Fruit fly (Drosophila melanogaster) whole organism, prepupa: Measurements from ENCODE around the gene CG3368.

Experiments
- Blimp-1 ChIP-seq: fragments of 200-800 bp; sonication (Bioruptor generic); optimal IDR thresholded peaks from 3 replicates; lab custom pipeline; 2017; ENCODE audit warnings: missing biosample characterization, missing genetic modification characterization, mild to moderate bottlenecking, moderate library complexity, missing genetic modification reagents
- CG10631 ChIP-seq: fragments of 200-800 bp; sonication (Bioruptor generic); optimal IDR thresholded peaks from 2 replicates; lab custom pipeline; 2016; ENCODE audit warnings: missing biosample characterization, missing genetic modification characterization
- CG10669 ChIP-seq: fragments of 200-800 bp; sonication (Bioruptor generic); optimal IDR thresholded peaks from 3 replicates; lab custom pipeline; 2018; ENCODE audit warnings: missing biosample characterization, mild to moderate bottlenecking, missing genetic modification characterization, moderate library complexity
- CG11762 ChIP-seq: fragments of 200-800 bp; sonication (Bioruptor generic); optimal IDR thresholded peaks from 3 replicates; lab custom pipeline; 2016; ENCODE audit warnings: missing biosample characterization, missing genetic modification characterization; ENCODE audit not compliant: insufficient read depth
- CG1621 ChIP-seq: fragments of 200-800 bp; sonication (Bioruptor generic); optimal IDR thresholded peaks from 3 replicates; lab custom pipeline; 2018; ENCODE audit warnings: missing biosample characterization, mild to moderate bottlenecking, missing genetic modification characterization
- CG31627 ChIP-seq: fragments of 200-800 bp; sonication (Bioruptor generic); optimal IDR thresholded peaks from 3 replicates; lab custom pipeline; 2016; ENCODE audit warnings: missing biosample characterization, missing genetic modification characterization
- CG32006 ChIP-seq: fragments of 200-800 bp; sonication (Bioruptor generic); optimal IDR thresholded peaks from 3 replicates; lab custom pipeline; 2017; ENCODE audit warnings: missing biosample characterization, mild to moderate bottlenecking, missing genetic modification characterization
- CG34406 ChIP-seq: fragments of 200-800 bp; sonication (Bioruptor generic); optimal IDR thresholded peaks from 3 replicates; lab custom pipeline; 2016; ENCODE audit warnings: missing biosample characterization, missing genetic modification characterization
- CG3919 ChIP-seq: fragments of 200-800 bp; sonication (Bioruptor generic); optimal IDR thresholded peaks from 3 replicates; lab custom pipeline; 2016; ENCODE audit warnings: missing biosample characterization, missing genetic modification characterization
- CG4318 ChIP-seq: fragments of 200-800 bp; sonication (Bioruptor generic); optimal IDR thresholded peaks from 3 replicates; lab custom pipeline; 2017; ENCODE audit warnings: missing biosample characterization, mild to moderate bottlenecking, missing genetic modification characterization
- CG6163 ChIP-seq: fragments of 200-800 bp; sonication (Bioruptor generic); IDR thresholded peaks from 3 replicates; pipeline ENCODE4 v1.3.6; 2022; ENCODE audit warnings: missing biosample characterization, missing genetic modification characterization
- CG6276 ChIP-seq: fragments of 200-800 bp; sonication (Bioruptor generic); optimal IDR thresholded peaks from 2 replicates; lab custom pipeline; 2017; ENCODE audit warnings: missing biosample characterization, mild to moderate bottlenecking, missing genetic modification characterization
- CG6792 ChIP-seq: fragments of 200-800 bp; sonication (Bioruptor generic); optimal IDR thresholded peaks from 3 replicates; lab custom pipeline; 2016; ENCODE audit warnings: missing biosample characterization, missing genetic modification characterization
- CG6808 ChIP-seq: fragments of 200-800 bp; sonication (Bioruptor generic); optimal IDR thresholded peaks from 3 replicates; lab custom pipeline; 2017; ENCODE audit warnings: missing biosample characterization, missing genetic modification characterization, mild to moderate bottlenecking, moderate library complexity, missing genetic modification reagents
- CG6854 ChIP-seq: fragments of 200-800 bp; sonication (Bioruptor generic); optimal IDR thresholded peaks from 2 replicates; lab custom pipeline; 2017; ENCODE audit warnings: missing biosample characterization, mild to moderate bottlenecking, missing genetic modification characterization
- CG7368 ChIP-seq: fragments of 200-800 bp; sonication (Bioruptor generic); optimal IDR thresholded peaks from 3 replicates; lab custom pipeline; 2016; ENCODE audit warnings: missing biosample characterization, missing genetic modification characterization
- CG8119 ChIP-seq: fragments of 200-800 bp; sonication (Bioruptor generic); IDR thresholded peaks from 3 replicates; pipeline ENCODE4 v1.3.6; 2022; ENCODE audit warnings: missing biosample characterization, missing genetic modification characterization
- CG8319 ChIP-seq: fragments of 200-800 bp; sonication (Bioruptor generic); optimal IDR thresholded peaks from 3 replicates; lab custom pipeline; 2016; ENCODE audit warnings: missing biosample characterization, missing genetic modification characterization
- CG8632 ChIP-seq: fragments of 200-800 bp; sonication (Bioruptor generic); optimal IDR thresholded peaks from 3 replicates; lab custom pipeline; 2016; ENCODE audit warnings: missing biosample characterization, missing genetic modification characterization
- CG9139 ChIP-seq: fragments of 200-800 bp; sonication (Bioruptor generic); optimal IDR thresholded peaks from 3 replicates; lab custom pipeline; 2017; ENCODE audit warnings: missing biosample characterization, mild to moderate bottlenecking, missing genetic modification characterization
- Eip75B ChIP-seq: fragments of 200-800 bp; sonication (Bioruptor generic); optimal IDR thresholded peaks from 3 replicates; lab custom pipeline; 2016; ENCODE audit warnings: missing biosample characterization, missing genetic modification characterization
- Eip78C ChIP-seq: fragments of 200-800 bp; sonication (Bioruptor generic); peaks from one replicate; lab custom pipeline; 2016; ENCODE audit warnings: missing biosample characterization, missing genetic modification characterization
- Eip93F ChIP-seq: fragments of 200-800 bp; sonication (Bioruptor generic); optimal IDR thresholded peaks from 2 replicates; lab custom pipeline; 2016; ENCODE audit warnings: missing biosample characterization, mild to moderate bottlenecking, missing genetic modification characterization
- Ets21C ChIP-seq: fragments of 200-800 bp; sonication (Bioruptor generic); optimal IDR thresholded peaks from 3 replicates; lab custom pipeline; 2016; ENCODE audit warnings: missing biosample characterization, missing genetic modification characterization
- Ets96B ChIP-seq: fragments of 200-800 bp; optimal IDR thresholded peaks from 2 replicates; lab custom pipeline; 2019; ENCODE audit warnings: missing biosample characterization, mild to moderate bottlenecking, missing genetic modification characterization, moderate library complexity
- Hr38 ChIP-seq: sonication (Bioruptor generic); optimal IDR thresholded peaks from 2 replicates; lab custom pipeline; 2016; ENCODE audit warnings: missing biosample characterization, missing genetic modification characterization
- Hr39 ChIP-seq: fragments of 200-800 bp; sonication (Bioruptor generic); optimal IDR thresholded peaks from 2 replicates; lab custom pipeline; 2016; ENCODE audit warnings: missing biosample characterization, missing genetic modification characterization
- Met ChIP-seq: fragments of 200-800 bp; sonication (Bioruptor generic); optimal IDR thresholded peaks from 3 replicates; lab custom pipeline; 2016; ENCODE audit warnings: missing biosample characterization, missing genetic modification characterization
- Sox14 ChIP-seq: fragments of 200-800 bp; sonication (Bioruptor generic); optimal IDR thresholded peaks from 3 replicates; lab custom pipeline; 2016; ENCODE audit warnings: missing biosample characterization, missing genetic modification characterization
- acj6 ChIP-seq: fragments of 200-800 bp; sonication (Bioruptor generic); optimal IDR thresholded peaks from 3 replicates; lab custom pipeline; 2016; ENCODE audit warnings: missing biosample characterization, missing genetic modification characterization
- cyc ChIP-seq: fragments of 200-800 bp; sonication (Bioruptor generic); optimal IDR thresholded peaks from 3 replicates; lab custom pipeline; 2016; ENCODE audit warnings: missing biosample characterization, missing genetic modification characterization
- dac ChIP-seq: fragments of 200-800 bp; sonication (Bioruptor generic); optimal IDR thresholded peaks from 2 replicates; lab custom pipeline; 2017; ENCODE audit warnings: missing biosample characterization, mild to moderate bottlenecking, missing genetic modification characterization
- eg ChIP-seq: fragments of 200-800 bp; sonication (Bioruptor generic); IDR thresholded peaks from 3 replicates; pipeline ENCODE4 v1.3.6; 2022; ENCODE audit warnings: missing biosample characterization, missing genetic modification characterization
- esn ChIP-seq: fragments of 200-800 bp; sonication (Bioruptor generic); optimal IDR thresholded peaks from 2 replicates; lab custom pipeline; 2016; ENCODE audit warnings: missing biosample characterization, mild to moderate bottlenecking, missing genetic modification characterization, moderate library complexity
- fd59A ChIP-seq: fragments of 200-800 bp; sonication (Bioruptor generic); optimal IDR thresholded peaks from 2 replicates; lab custom pipeline; 2017; ENCODE audit warnings: missing biosample characterization, mild to moderate bottlenecking, missing genetic modification characterization, missing genetic modification reagents
- fd85E ChIP-seq: fragments of 200-800 bp; sonication (Bioruptor generic); optimal IDR thresholded peaks from 3 replicates; lab custom pipeline; 2016; ENCODE audit warnings: missing biosample characterization, missing genetic modification characterization
- fkh ChIP-seq: fragments of 200-800 bp; sonication (Bioruptor generic); optimal IDR thresholded peaks from 3 replicates; lab custom pipeline; 2017; ENCODE audit warnings: missing biosample characterization, mild to moderate bottlenecking, missing genetic modification characterization, moderate library complexity
- pdm3 ChIP-seq: fragments of 200-800 bp; sonication (Bioruptor generic); optimal IDR thresholded peaks from 3 replicates; lab custom pipeline; 2016; ENCODE audit warnings: missing biosample characterization, missing genetic modification characterization
- salr ChIP-seq, 2 experiments: fragments of 200-800 bp; sonication (Bioruptor generic); optimal IDR thresholded peaks; 3 replicates each; lab custom pipeline; 2016 to 2018; ENCODE audit warnings: missing biosample characterization in 2 of 2, missing genetic modification characterization in 2 of 2, mild to moderate bottlenecking in 1 of 2
- spab ChIP-seq: fragments of 200-800 bp; sonication (Bioruptor generic); optimal IDR thresholded peaks from 2 replicates; lab custom pipeline; 2017; ENCODE audit warnings: missing biosample characterization, mild to moderate bottlenecking, missing genetic modification characterization, missing genetic modification reagents
- ss ChIP-seq, 2 experiments: fragments of 200-800 bp; sonication (Bioruptor generic); optimal IDR thresholded peaks; 2 replicates in 1 of 2; 3 replicates in 1 of 2; lab custom pipeline; 2017 to 2018; ENCODE audit warnings: mild to moderate bottlenecking in 2 of 2, missing biosample characterization in 2 of 2, missing genetic modification characterization in 2 of 2, moderate library complexity in 1 of 2
- svp ChIP-seq: fragments of 200-800 bp; sonication (Bioruptor generic); peaks from one replicate; lab custom pipeline; 2016; ENCODE audit warnings: missing biosample characterization, missing genetic modification characterization
- topi ChIP-seq: fragments of 200-800 bp; sonication (Bioruptor generic); optimal IDR thresholded peaks from 3 replicates; lab custom pipeline; 2016; ENCODE audit warnings: missing biosample characterization, missing genetic modification characterization
- vri ChIP-seq: fragments of 200-800 bp; sonication (Bioruptor generic); optimal IDR thresholded peaks from 3 replicates; lab custom pipeline; 2016; ENCODE audit warnings: missing biosample characterization, mild to moderate bottlenecking, missing genetic modification characterization

The CG3368 gene

dm6 chr3R:27244742-27245400 is 38.7 kb upstream of the CG3368 start, which contains the start of gene CG18766:
CG18766 (minus strand) TSS chr3R:27245249.
- TF ChIP-seq CG34406 (GFP tag; lab: Kevin White, UChicago) (no peak), CG1621 (tag; lab: Kevin White, UChicago) (peak; percentile 13), esn (GFP tag; lab: Kevin White, UChicago) (peak; percentile 18), eg (no peak), Sox14 (peak; percentile 36), CG3919 (peak; percentile 27), CG6808 (GFP tag; lab: Kevin White, UChicago) (no peak), spab (no peak), CG11762 (GFP tag; lab: Kevin White, UChicago) (no peak), salr (GFP tag; optimal IDR thresholded peaks at IDR 0.05; lab: Kevin White, UChicago) (no peak), acj6 (GFP tag; lab: Kevin White, UChicago) (no peak), ss (GFP tag; optimal IDR thresholded peaks at IDR 0.05; lab: Kevin White, UChicago) (peak; percentile 67 to 76), CG8632 (no peak), CG7368 (GFP tag; lab: Kevin White, UChicago) (no peak), CG6792 (GFP tag; lab: Kevin White, UChicago) (no peak), CG10669 (GFP tag; lab: Kevin White, UChicago) (no peak), cyc (GFP tag; lab: Kevin White, UChicago) (no peak), CG31627 (GFP tag; lab: Kevin White, UChicago) (peak; percentile 16), fkh (GFP tag; lab: Kevin White, UChicago) (peak; percentile 77), pdm3 (GFP tag; lab: Kevin White, UChicago) (no peak), CG6163 (0 out of 3 replicates have a peak, but pooled peaks have one; percentile 46), Ets21C (GFP tag; lab: Kevin White, UChicago) (no peak), CG8319 (GFP tag; lab: Kevin White, UChicago) (no peak), Eip93F (GFP tag; lab: Kevin White, UChicago) (peak; percentile 66), fd85E (GFP tag; lab: Kevin White, UChicago) (no peak), fd59A (GFP tag; lab: Kevin White, UChicago) (no peak), CG32006 (GFP tag; lab: Kevin White, UChicago) (peak; percentile 28), Hr38 (GFP tag; lab: Kevin White, UChicago) (no peak), CG10631 (no peak), CG9139 (GFP tag; lab: Kevin White, UChicago) (peak; percentile 61), CG8119 (GFP tag; lab: Robert Waterston, UW) (no peak), CG6276 (GFP tag; lab: Kevin White, UChicago) (no peak), Eip75B (GFP tag; lab: Kevin White, UChicago) (peak; percentile 9), Ets96B (no peak), dac (GFP tag; lab: Kevin White, UChicago) (no peak), CG4318 (GFP tag; lab: Kevin White, UChicago) (no peak), topi (GFP tag; lab: Kevin White, UChicago) (peak; percentile 27), svp (peak; percentile 95), vri (GFP tag; lab: Kevin White, UChicago) (peak; percentile 39), Blimp-1 (GFP tag; lab: Kevin White, UChicago) (no peak), Eip78C (peak; percentile 73), CG6854 (GFP tag; lab: Kevin White, UChicago) (peak; percentile 58), Hr39 (no peak), Met (GFP tag; lab: Kevin White, UChicago) (no peak)
